Worm (Caenorhabditis elegans) whole organism, L4 larva: ENCODE results near the gene R160.14.

ENCODE experiments used
- F26F4.8 ChIP-seq: fragments of 200-800 bp; sonication (Bioruptor generic); conservative IDR thresholded peaks from 2 replicates; pipeline ENCODE4 v1.3.6; 2022; ENCODE audit warnings: missing genetic modification characterization, missing compliant biosample characterization
- F49E8.2 ChIP-seq: sonication (generic microtip); optimal IDR thresholded peaks from 2 replicates; lab custom pipeline; 2016; ENCODE audit warnings: missing compliant biosample characterization, mild to moderate bottlenecking, missing genetic modification characterization, borderline replicate concordance
- R02D3.7 ChIP-seq: fragments of 150-350 bp; sonication (generic microtip); optimal IDR thresholded peaks from 3 replicates; lab custom pipeline; 2014; ENCODE audit warnings: missing biosample characterization, missing genetic modification characterization
- Y48G9A.11 ChIP-seq: fragments of 200-800 bp; sonication (Bioruptor generic); IDR thresholded peaks from 2 replicates; pipeline ENCODE4 v1.3.6; 2022; ENCODE audit warnings: missing genetic modification reagents, missing genetic modification characterization, missing compliant biosample characterization
- ZK546.5 ChIP-seq, 2 experiments: sonication (generic microtip); optimal IDR thresholded peaks; 2 replicates each; lab custom pipeline; 2017; ENCODE audit warnings: missing biosample characterization in 2 of 2, missing genetic modification characterization in 2 of 2
- aha-1 ChIP-seq: fragments of 150-350 bp; peaks from one replicate; lab custom pipeline; 2014; ENCODE audit warnings: missing biosample characterization, missing genetic modification characterization
- ceh-28 ChIP-seq: fragments of 150-350 bp; optimal IDR thresholded peaks from 2 replicates; lab custom pipeline; 2014; ENCODE audit warnings: missing biosample characterization, missing genetic modification reagents, missing genetic modification characterization
- ceh-44 ChIP-seq: fragments of 200-800 bp; sonication (Bioruptor generic); IDR thresholded peaks from 2 replicates; pipeline ENCODE4 v1.3.6; 2022; ENCODE audit warnings: missing genetic modification reagents, missing genetic modification characterization, missing compliant biosample characterization
- daf-16 ChIP-seq, 3 experiments: sonication (generic microtip); optimal IDR thresholded peaks; 2 replicates each; lab custom pipeline; 2016 to 2017; ENCODE audit warnings: missing genetic modification characterization in 3 of 3, missing genetic modification reagents in 3 of 3, mild to moderate bottlenecking in 2 of 3, missing compliant biosample characterization in 2 of 3, missing biosample characterization in 1 of 3, moderate library complexity in 1 of 3
- daf-19 ChIP-seq: fragments of 200-800 bp; sonication (Bioruptor generic); conservative IDR thresholded peaks from 2 replicates; pipeline ENCODE4 v1.3.6; 2022; ENCODE audit warnings: missing genetic modification characterization, missing compliant biosample characterization
- dmd-6 ChIP-seq: fragments of 200-800 bp; sonication (Bioruptor generic); IDR thresholded peaks from 2 replicates; pipeline ENCODE4 v1.3.6; 2022; ENCODE audit warnings: missing genetic modification reagents, missing genetic modification characterization, missing compliant biosample characterization
- dmd-8 ChIP-seq: fragments of 200-800 bp; sonication (Bioruptor generic); IDR thresholded peaks from 2 replicates; pipeline ENCODE4 v1.3.6; 2022; ENCODE audit warnings: missing genetic modification characterization, missing compliant biosample characterization
- dmd-9 ChIP-seq: fragments of 200-800 bp; sonication (Bioruptor generic); IDR thresholded peaks from 2 replicates; pipeline ENCODE4 v1.3.6; 2022; ENCODE audit warnings: missing genetic modification reagents, missing genetic modification characterization, missing compliant biosample characterization
- egl-43 ChIP-seq: fragments of 200-800 bp; sonication (Bioruptor generic); IDR thresholded peaks from 2 replicates; pipeline ENCODE4 v1.3.6; 2022; ENCODE audit warnings: missing genetic modification reagents, missing genetic modification characterization, missing compliant biosample characterization
- fkh-10 ChIP-seq: fragments of 150-350 bp; optimal IDR thresholded peaks from 2 replicates; lab custom pipeline; 2014; ENCODE audit warnings: missing biosample characterization, missing genetic modification reagents, missing genetic modification characterization
- gei-8 ChIP-seq: fragments of 200-800 bp; sonication (Bioruptor generic); optimal IDR thresholded peaks from 2 replicates; lab custom pipeline; 2018; ENCODE audit warnings: mild to moderate bottlenecking, missing genetic modification characterization, missing compliant biosample characterization
- hif-1 ChIP-seq, 2 experiments: sonication (generic microtip); optimal IDR thresholded peaks; 2 replicates each; lab custom pipeline; 2016 to 2017; ENCODE audit warnings: missing compliant biosample characterization in 2 of 2, missing genetic modification characterization in 2 of 2, missing genetic modification reagents in 2 of 2, missing genotype in 2 of 2, mild to moderate bottlenecking in 1 of 2
- lim-7 ChIP-seq: fragments of 200-800 bp; sonication (Bioruptor generic); IDR thresholded peaks from 2 replicates; pipeline ENCODE4 v1.3.6; 2022; ENCODE audit warnings: missing genetic modification characterization, missing compliant biosample characterization
- lin-38 ChIP-seq: fragments of 200-800 bp; sonication (Bioruptor generic); IDR thresholded peaks from 2 replicates; pipeline ENCODE4 v1.3.6; 2022; ENCODE audit warnings: missing genetic modification reagents, missing genetic modification characterization, missing compliant biosample characterization
- lir-3 ChIP-seq: sonication (generic microtip); optimal IDR thresholded peaks from 2 replicates; lab custom pipeline; 2016; ENCODE audit warnings: mild to moderate bottlenecking, missing genetic modification characterization, missing compliant biosample characterization
- nhr-10 ChIP-seq: fragments of 150-350 bp; optimal IDR thresholded peaks from 2 replicates; lab custom pipeline; 2014; ENCODE audit warnings: missing biosample characterization, missing genetic modification characterization
- nhr-102 ChIP-seq: sonication (generic microtip); optimal IDR thresholded peaks from 2 replicates; lab custom pipeline; 2016; ENCODE audit warnings: mild to moderate bottlenecking, missing genetic modification characterization, moderate library complexity, missing compliant biosample characterization
- nhr-25 ChIP-seq: sonication (generic microtip); optimal IDR thresholded peaks from 2 replicates; lab custom pipeline; 2017; ENCODE audit warnings: missing genetic modification characterization, mild to moderate bottlenecking, missing compliant biosample characterization, antibody characterized with exemption, moderate library complexity, borderline replicate concordance; ENCODE audit not compliant: insufficient read depth
- nhr-41 ChIP-seq: fragments of 200-800 bp; sonication (Bioruptor generic); IDR thresholded peaks from 2 replicates; pipeline ENCODE4 v1.3.6; 2022; ENCODE audit warnings: missing genetic modification reagents, missing genetic modification characterization, missing compliant biosample characterization
- nhr-48 ChIP-seq: sonication (generic microtip); optimal IDR thresholded peaks from 2 replicates; lab custom pipeline; 2016; ENCODE audit warnings: mild to moderate bottlenecking, missing genetic modification characterization, missing compliant biosample characterization
- nhr-77 ChIP-seq: fragments of 150-350 bp; optimal IDR thresholded peaks from 2 replicates; lab custom pipeline; 2014; ENCODE audit warnings: missing biosample characterization, missing genetic modification characterization
- pha-4 ChIP-seq, 2 experiments: fragments of 150-350 bp in 1 of 2; fragments of 200-800 bp in 1 of 2; sonication (Bioruptor generic) in 1 of 2; IDR thresholded peaks in 1 of 2; optimal IDR thresholded peaks in 1 of 2; 2 replicates each; pipeline versions ENCODE4 v1.3.6 to Lab custom; 2014 to 2022; ENCODE audit warnings: missing genetic modification characterization in 2 of 2, missing genetic modification reagents in 2 of 2, missing biosample characterization in 1 of 2, missing compliant biosample characterization in 1 of 2
- set-16 ChIP-seq: fragments of 200-800 bp; sonication (Bioruptor generic); IDR thresholded peaks from 2 replicates; pipeline ENCODE4 v1.3.6; 2022; ENCODE audit warnings: missing genetic modification reagents, missing genetic modification characterization, missing compliant biosample characterization
- snpc-1.2 ChIP-seq: fragments of 200-800 bp; sonication (Bioruptor generic); IDR thresholded peaks from 2 replicates; pipeline ENCODE4 v1.3.6; 2022; ENCODE audit warnings: missing genetic modification reagents, missing genetic modification characterization, missing compliant biosample characterization
- unc-62 ChIP-seq, 3 experiments: fragments of 150-350 bp in 1 of 3; sonication (generic microtip); optimal IDR thresholded peaks in 2 of 3; peaks in 1 of 3; 1 replicate in 1 of 3; 2 replicates in 2 of 3; lab custom pipeline; 2014 to 2017; ENCODE audit warnings: missing biosample characterization in 3 of 3, missing genetic modification characterization in 3 of 3, missing genetic modification reagents in 3 of 3, missing genotype in 1 of 3
- vab-7 ChIP-seq: fragments of 200-800 bp; sonication (Bioruptor generic); IDR thresholded peaks from 2 replicates; pipeline ENCODE4 v1.3.6; 2022; ENCODE audit warnings: missing genetic modification reagents, missing genetic modification characterization, missing compliant biosample characterization
- ztf-11 ChIP-seq: fragments of 150-350 bp; optimal IDR thresholded peaks from 2 replicates; lab custom pipeline; 2014; ENCODE audit warnings: missing biosample characterization, missing genetic modification characterization
- ztf-7 ChIP-seq: fragments of 150-350 bp; optimal IDR thresholded peaks from 2 replicates; lab custom pipeline; 2014; ENCODE audit warnings: missing biosample characterization, missing genetic modification characterization

R160.14 gene

DNA sequence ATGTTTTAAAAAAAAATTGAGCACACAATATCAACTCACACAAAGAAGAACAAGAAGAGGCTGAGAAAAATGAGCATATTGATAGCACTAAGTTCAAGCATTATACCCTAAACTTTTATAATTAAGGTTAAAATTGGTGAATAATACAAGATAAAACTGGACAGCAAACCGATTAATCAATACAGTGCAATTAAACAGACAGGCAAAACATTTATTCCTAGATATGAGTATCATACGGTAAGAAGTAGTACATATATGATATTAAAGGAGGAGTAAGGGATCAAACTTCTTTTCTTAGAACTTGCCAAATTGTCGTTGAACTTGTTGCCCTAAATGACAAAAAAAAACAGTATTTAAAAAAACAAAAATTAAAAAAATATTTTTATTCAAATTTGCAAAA, at the start of gene R160.14:
TSS of gene R160.14 (minus strand) at position 101 of the 400 bp plus-strand sequence.
- TF ChIP-seq daf-19 = no peak
- no peak for TF ChIP-seq dmd-9 (GFP tag; lab: Robert Waterston, UW)
- TF ChIP-seq unc-62 (GFP tag; optimal IDR thresholded peaks at IDR 0.05 in 1 of 2; lab: Kevin White, UChicago) = peak in 1 of 2 experiments; percentile 48
- TF ChIP-seq unc-62 (tag; optimal IDR thresholded peaks at IDR 0.05; lab: Kevin White, UChicago) = no peak

DNA sequence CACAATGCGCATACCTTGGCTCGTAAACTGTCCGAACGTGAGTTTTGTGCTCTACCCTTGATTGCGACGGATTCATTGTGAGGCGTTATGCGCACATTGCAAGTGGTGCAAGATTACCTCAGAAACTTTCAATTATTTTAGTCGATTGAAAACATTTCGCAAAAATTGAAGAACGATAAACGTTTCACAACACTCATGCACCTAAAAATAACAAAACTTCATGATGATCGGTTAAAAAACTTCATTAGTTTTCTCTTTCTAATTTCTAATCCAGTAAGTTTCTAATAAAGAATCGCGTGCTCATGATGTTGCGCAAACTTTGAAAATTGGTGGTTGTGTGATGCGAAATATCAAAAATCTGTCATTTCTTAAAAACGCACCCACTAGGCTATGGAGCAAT, 46.9 kb upstream of the R160.14 start, which contains the start of gene dop-1:
TSS of gene dop-1 (minus strand) at position 101 of the 400 bp plus-strand sequence.
- no peak for TF ChIP-seq ceh-28 (tag; lab: Kevin White, UChicago)
- TF ChIP-seq aha-1 (tag; lab: Kevin White, UChicago) = peak; percentile 46

DNA sequence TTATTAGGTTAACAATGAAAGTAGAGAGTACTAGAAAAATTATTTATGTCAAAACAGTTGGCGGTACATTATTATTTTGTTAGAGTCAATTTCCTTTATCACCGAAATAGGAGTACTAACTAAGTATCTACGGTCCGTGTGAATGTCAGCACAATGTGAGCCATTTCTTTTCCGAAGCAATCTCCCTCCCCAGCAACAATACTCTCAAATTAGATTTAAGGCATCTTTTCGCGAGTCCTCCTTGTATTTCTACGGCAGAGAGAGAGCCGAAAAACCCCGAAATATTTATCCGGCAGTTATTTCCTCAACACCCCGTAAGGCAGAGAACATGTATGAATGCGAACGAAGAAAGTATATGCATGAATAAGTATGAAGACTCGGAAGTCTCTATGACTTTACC, 43.4 kb upstream of the R160.14 start:
- peak; percentile 49 for TF ChIP-seq fkh-10 (GFP tag; lab: Kevin White, UChicago)
- no peak for TF ChIP-seq gei-8
- TF ChIP-seq, all 104 proteins: peak for 1

DNA sequence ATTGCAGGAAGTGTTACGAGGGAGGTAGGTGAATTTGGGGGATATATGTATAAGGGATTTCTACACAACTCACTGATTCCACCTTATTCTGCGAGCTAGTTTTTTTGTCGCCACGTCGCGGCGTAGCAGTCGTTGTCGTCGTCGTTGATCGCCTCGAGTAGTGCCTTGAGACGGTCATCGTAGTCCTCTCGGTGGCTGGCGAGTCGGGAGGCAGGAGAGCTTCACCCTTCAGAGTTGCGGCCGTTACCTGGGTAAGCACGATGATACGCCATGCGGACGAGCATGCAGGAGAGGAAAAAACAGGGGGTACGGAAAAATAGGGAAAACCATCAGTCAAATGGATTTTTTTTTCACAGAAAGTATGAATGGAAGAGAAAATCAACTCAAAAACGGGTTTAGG, 41.3 kb upstream of the R160.14 start:
- peak; percentile 63 for TF ChIP-seq set-16 (GFP tag; lab: Robert Waterston, UW)
- TF ChIP-seq aha-1 (tag; lab: Kevin White, UChicago) = peak; percentile 27
- TF ChIP-seq nhr-77 (tag; lab: Kevin White, UChicago) = no peak
- TF ChIP-seq egl-43 = 0 out of 2 replicates have a peak, but pooled peaks have one; percentile 57
- peak in 1 of 2 experiments; percentile 66 for TF ChIP-seq unc-62 (GFP tag; optimal IDR thresholded peaks at IDR 0.05 in 1 of 2; lab: Kevin White, UChicago)
- no peak for TF ChIP-seq unc-62 (tag; optimal IDR thresholded peaks at IDR 0.05; lab: Kevin White, UChicago)

DNA sequence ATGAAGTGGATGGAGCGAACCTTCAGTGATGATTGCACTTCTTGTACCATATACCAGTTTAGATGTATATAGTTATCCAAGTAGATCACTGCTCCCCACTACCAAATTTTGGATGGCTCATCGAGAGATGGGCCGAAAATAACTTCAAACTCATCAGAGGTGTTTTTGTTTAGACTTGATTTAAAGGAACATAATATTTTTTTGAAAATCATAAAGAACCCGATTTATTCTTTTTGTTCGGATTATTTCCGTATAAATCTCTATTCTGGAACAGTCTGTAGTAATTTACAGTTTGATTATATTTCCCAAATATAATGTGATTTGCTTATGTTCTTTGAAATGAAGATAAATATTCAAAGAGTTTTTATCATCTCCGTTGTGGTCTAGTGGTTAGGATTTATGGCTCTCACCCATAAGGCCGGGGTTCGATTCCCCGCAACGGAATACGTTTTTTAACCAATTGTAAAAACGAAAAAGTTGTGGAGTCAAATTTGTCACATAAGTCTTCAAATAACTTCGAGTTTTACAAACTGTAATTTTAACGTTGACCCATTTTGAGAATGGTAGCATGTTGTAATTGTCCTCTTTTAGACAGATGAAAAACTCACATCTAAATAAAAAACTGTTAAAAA, 38.5 kb upstream of the R160.14 start:
- TF ChIP-seq F26F4.8 (0 out of 2 replicates have a peak, but pooled peaks have one; percentile 22), ceh-44 (GFP tag; lab: Robert Waterston, UW) (0 out of 2 replicates have a peak, but pooled peaks have one; percentile 40), nhr-41 (no peak), egl-43 (no peak), ZK546.5 (tag; optimal IDR thresholded peaks at IDR 0.05; lab: Kevin White, UChicago) (no peak), nhr-10 (tag; lab: Kevin White, UChicago) (no peak), nhr-25 (tag; lab: Kevin White, UChicago) (no peak), hif-1 (tag; optimal IDR thresholded peaks at IDR 0.05; lab: Kevin White, UChicago) (no peak), vab-7 (peak; percentile 76), ztf-7 (no peak), dmd-6 (peak; percentile 29; the same call in 1 of the 2 replicates), F49E8.2 (tag; lab: Kevin White, UChicago) (no peak), ztf-11 (tag; lab: Kevin White, UChicago) (no peak), pha-4 (GFP tag; IDR thresholded peaks at IDR 0.05; lab: Robert Waterston, UW) (peak; percentile 48; the same call in 1 of the 2 replicates), pha-4 (tag; optimal IDR thresholded peaks at IDR 0.05; lab: Kevin White, UChicago) (no peak), dmd-8 (0 out of 2 replicates have a peak, but pooled peaks have one; percentile 58), Y48G9A.11 (GFP tag; lab: Robert Waterston, UW) (0 out of 2 replicates have a peak, but pooled peaks have one; percentile 52), lim-7 (GFP tag; lab: Robert Waterston, UW) (peak; percentile 58; the same call in 1 of the 2 replicates), nhr-48 (tag; lab: Kevin White, UChicago) (peak; percentile 3), lir-3 (tag; lab: Kevin White, UChicago) (peak; percentile 13), lin-38 (GFP tag; lab: Robert Waterston, UW) (no peak), nhr-102 (tag; lab: Kevin White, UChicago) (no peak), daf-16 (GFP tag; optimal IDR thresholded peaks at IDR 0.05; lab: Kevin White, UChicago) (peak in 1 of 2 experiments; percentile 56), daf-16 (tag; optimal IDR thresholded peaks at IDR 0.05; lab: Kevin White, UChicago) (no peak), R02D3.7 (tag; lab: Kevin White, UChicago) (no peak), snpc-1.2 (GFP tag; lab: Robert Waterston, UW) (peak; percentile 76)
